Fruit fly (Drosophila melanogaster): ENCODE results near the gene Hpd.

The Hpd gene

DNA sequence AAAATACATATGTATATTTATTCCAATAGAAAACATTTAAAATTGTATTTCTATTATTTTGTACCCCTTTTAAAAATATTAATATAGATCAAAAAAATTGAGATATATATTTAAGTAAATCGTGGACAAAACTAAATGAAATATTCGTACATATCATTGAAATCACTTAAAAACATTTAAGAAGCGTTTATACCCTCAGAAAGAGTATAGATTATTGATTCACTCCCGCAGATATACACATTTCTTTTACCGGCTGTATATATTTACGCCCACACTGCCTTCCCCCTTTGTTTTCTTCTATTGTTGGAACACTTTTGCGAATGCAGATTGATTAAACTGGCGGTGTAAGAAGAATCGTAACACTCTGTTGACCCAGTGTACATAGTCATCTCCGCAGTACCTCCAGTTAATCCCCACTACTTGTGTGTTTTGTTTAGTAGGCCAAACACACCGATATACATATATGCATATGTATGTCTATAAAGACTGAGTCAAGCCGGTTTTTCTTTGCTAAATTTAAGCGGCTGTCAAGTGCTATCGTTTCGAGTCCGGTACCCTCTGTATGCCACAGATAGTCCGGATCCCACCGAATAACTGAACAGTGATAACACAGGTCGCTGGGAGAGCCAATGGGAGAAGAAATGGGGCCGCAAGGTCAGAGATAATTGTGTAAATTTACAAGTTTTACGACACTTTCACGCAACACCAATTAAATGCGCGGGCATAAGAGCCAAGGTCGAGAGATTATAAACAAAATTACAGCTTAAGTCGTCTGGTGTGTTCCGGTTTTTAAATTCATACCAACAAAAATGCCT lies 32.0 kb upstream of the Hpd start:
- no peak for TF ChIP-seq CG8301 (tag; optimal IDR thresholded peaks at IDR 0.05)
- TF ChIP-seq CG15710 (tag; optimal IDR thresholded peaks at IDR 0.05) = peak; percentile 51
- TF ChIP-seq CG10348 (GFP tag; IDR thresholded peaks at IDR 0.05) = no peak
- TF ChIP-seq Pif1B (GFP tag; optimal IDR thresholded peaks at IDR 0.05) = peak; percentile 40
- TF ChIP-seq CG4496 (GFP tag; IDR thresholded peaks at IDR 0.05) = peak; percentile 41; the same call in 2 of the 3 replicates
- TF ChIP-seq CG17806 (tag; optimal IDR thresholded peaks at IDR 0.05) = peak; percentile 26
- TF ChIP-seq EcR (GFP tag; optimal IDR thresholded peaks at IDR 0.05) = peak; percentile 69
- TF ChIP-seq gl (tag; optimal IDR thresholded peaks at IDR 0.05) = peak; percentile 9
- TF ChIP-seq CG8159 (tag; optimal IDR thresholded peaks at IDR 0.05) = peak; percentile 61
- no peak for TF ChIP-seq CG34367 (tag; optimal IDR thresholded peaks at IDR 0.05)
- peak; percentile 49 for TF ChIP-seq D1 (tag; optimal IDR thresholded peaks at IDR 0.05)
- TF ChIP-seq CG9948 (tag; optimal IDR thresholded peaks at IDR 0.05) = peak; percentile 37
- peak; percentile 9 for TF ChIP-seq CG14655 (GFP tag; optimal IDR thresholded peaks at IDR 0.05)
- TF ChIP-seq Ets98B (GFP tag; IDR thresholded peaks at IDR 0.05) = no peak
- peak; percentile 31 for TF ChIP-seq Pif1A (GFP tag; optimal IDR thresholded peaks at IDR 0.05)
- TF ChIP-seq rn (GFP tag; IDR thresholded peaks at IDR 0.05) = no peak
- TF ChIP-seq CG12605 (GFP tag; IDR thresholded peaks at IDR 0.05) = 0 out of 2 replicates have a peak, but pooled peaks have one; percentile 11
- no peak for TF ChIP-seq Snoo (tag; optimal IDR thresholded peaks at IDR 0.05)

DNA sequence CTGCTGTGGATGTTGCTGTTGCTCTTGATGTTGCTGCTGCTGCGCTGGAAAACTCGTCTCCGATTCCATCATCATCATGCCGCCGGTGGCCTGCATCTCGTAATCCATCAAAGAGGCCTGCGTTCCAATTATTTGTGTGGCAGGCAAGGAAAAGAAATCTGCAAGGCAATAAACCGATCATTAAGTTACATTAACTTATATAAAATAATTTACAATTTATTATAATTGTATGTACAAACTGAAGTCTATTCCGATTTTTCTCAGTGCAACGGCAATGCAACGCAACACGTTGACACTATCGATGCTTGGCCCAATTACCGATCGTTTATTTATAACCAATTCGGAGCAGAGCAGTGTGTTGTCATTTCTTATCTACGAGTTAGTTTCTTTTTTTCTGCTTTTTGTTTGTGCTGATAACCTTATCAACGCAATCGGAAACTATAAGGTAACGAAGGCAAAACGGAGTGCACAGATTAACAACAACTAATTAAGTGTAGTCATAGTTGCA lies 31.4 kb upstream of the Hpd start:
- no peak for TF ChIP-seq CG15710 (tag; optimal IDR thresholded peaks at IDR 0.05)
- no peak for TF ChIP-seq Pif1A (GFP tag; optimal IDR thresholded peaks at IDR 0.05)
- TF ChIP-seq CG8159 (tag; optimal IDR thresholded peaks at IDR 0.05) = no peak
- TF ChIP-seq Ets98B (GFP tag; IDR thresholded peaks at IDR 0.05) = peak; percentile 82
- TF ChIP-seq CG12605 (GFP tag; IDR thresholded peaks at IDR 0.05) = peak; percentile 73
- peak; percentile 47 for TF ChIP-seq CG8301 (tag; optimal IDR thresholded peaks at IDR 0.05)
- peak; percentile 80 for TF ChIP-seq fd96Ca (GFP tag; IDR thresholded peaks at IDR 0.05)
- no peak for TF ChIP-seq CG13204 (GFP tag; optimal IDR thresholded peaks at IDR 0.05)
- TF ChIP-seq CG34367 (tag; optimal IDR thresholded peaks at IDR 0.05) = peak; percentile 11
- peak; percentile 9 for TF ChIP-seq Snoo (tag; optimal IDR thresholded peaks at IDR 0.05)
- TF ChIP-seq gl (tag; optimal IDR thresholded peaks at IDR 0.05) = no peak
- 0 out of 2 replicates have a peak, but pooled peaks have one; percentile 24 for TF ChIP-seq rn (GFP tag; IDR thresholded peaks at IDR 0.05)
- peak; percentile 84 for TF ChIP-seq CG4496 (GFP tag; IDR thresholded peaks at IDR 0.05)
- no peak for TF ChIP-seq D1 (tag; optimal IDR thresholded peaks at IDR 0.05)
- TF ChIP-seq CG14655 (GFP tag; optimal IDR thresholded peaks at IDR 0.05) = peak; percentile 47
- TF ChIP-seq Pif1B (GFP tag; optimal IDR thresholded peaks at IDR 0.05) = no peak
- TF ChIP-seq CG32121 (GFP tag; IDR thresholded peaks at IDR 0.05) = peak; percentile 55; the same call in 1 of the 2 replicates

DNA sequence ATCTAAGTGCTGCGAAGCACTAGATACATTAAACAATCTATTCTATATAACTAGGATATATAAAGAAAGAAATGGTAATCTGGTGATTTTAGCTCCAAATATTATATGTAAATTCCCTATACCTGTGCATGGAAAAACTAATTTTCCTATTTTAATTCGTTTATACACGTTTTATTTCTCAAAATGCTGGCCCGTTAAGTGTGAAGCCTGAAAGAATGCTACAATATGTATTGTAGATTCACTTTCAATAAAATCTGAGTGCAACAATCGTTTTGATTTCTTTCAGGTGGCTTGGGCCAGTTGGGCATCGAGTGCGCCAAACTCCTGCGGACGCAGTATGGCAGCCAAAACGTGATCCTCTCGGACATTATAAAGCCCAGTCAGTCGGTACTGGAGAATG lies 27.8 kb upstream of the Hpd start:
- TF ChIP-seq Pif1B (GFP tag; optimal IDR thresholded peaks at IDR 0.05) (no peak), CG4496 (GFP tag; IDR thresholded peaks at IDR 0.05) (no peak), D1 (tag; optimal IDR thresholded peaks at IDR 0.05) (no peak), CG13204 (GFP tag; optimal IDR thresholded peaks at IDR 0.05) (no peak), fd96Ca (GFP tag; IDR thresholded peaks at IDR 0.05) (no peak), CG14655 (GFP tag; optimal IDR thresholded peaks at IDR 0.05) (no peak), CG17806 (tag; optimal IDR thresholded peaks at IDR 0.05) (no peak), CG9948 (tag; optimal IDR thresholded peaks at IDR 0.05) (no peak), EcR (GFP tag; optimal IDR thresholded peaks at IDR 0.05) (no peak), CG32121 (GFP tag; IDR thresholded peaks at IDR 0.05) (no peak), CG8301 (tag; optimal IDR thresholded peaks at IDR 0.05) (no peak), CG8159 (tag; optimal IDR thresholded peaks at IDR 0.05) (no peak), CG12605 (GFP tag; IDR thresholded peaks at IDR 0.05) (no peak)

DNA sequence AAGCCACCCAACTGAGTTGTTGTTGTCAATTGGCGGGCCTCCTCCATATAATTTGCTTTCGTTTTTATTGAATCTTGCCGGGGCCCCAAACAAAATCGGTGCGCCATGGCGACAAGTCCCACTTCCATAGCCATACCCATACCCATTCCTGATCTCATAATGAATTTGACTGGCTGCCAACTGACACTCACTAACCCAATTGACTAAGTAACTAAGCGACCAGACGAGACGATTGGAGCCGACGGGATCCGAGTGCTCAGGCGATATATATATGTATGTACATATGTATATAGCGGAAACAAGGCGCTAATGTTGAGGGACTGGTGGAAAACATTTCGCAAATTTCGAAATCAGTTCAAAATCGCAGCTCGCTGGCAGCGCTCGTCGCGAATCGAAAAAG lies 26.9 kb upstream of the Hpd start, which contains the start of gene Tdh:
Gene Tdh, plus strand, starts transcription at position 346 of the 400 bp plus-strand sequence.
- TF ChIP-seq CG9948 (tag; optimal IDR thresholded peaks at IDR 0.05) (no peak), CG8301 (tag; optimal IDR thresholded peaks at IDR 0.05) (no peak), CG12605 (GFP tag; IDR thresholded peaks at IDR 0.05) (no peak), rn (GFP tag; IDR thresholded peaks at IDR 0.05) (no peak), EcR (GFP tag; optimal IDR thresholded peaks at IDR 0.05) (no peak), fd96Ca (GFP tag; IDR thresholded peaks at IDR 0.05) (no peak), Snoo (tag; optimal IDR thresholded peaks at IDR 0.05) (no peak), CG32121 (GFP tag; IDR thresholded peaks at IDR 0.05) (no peak), D1 (tag; optimal IDR thresholded peaks at IDR 0.05) (no peak), CG14655 (GFP tag; optimal IDR thresholded peaks at IDR 0.05) (no peak), Pif1A (GFP tag; optimal IDR thresholded peaks at IDR 0.05) (no peak), Pif1B (GFP tag; optimal IDR thresholded peaks at IDR 0.05) (no peak), gl (tag; optimal IDR thresholded peaks at IDR 0.05) (no peak), CG10348 (GFP tag; IDR thresholded peaks at IDR 0.05) (no peak), CG34367 (tag; optimal IDR thresholded peaks at IDR 0.05) (no peak), CG8159 (tag; optimal IDR thresholded peaks at IDR 0.05) (no peak), CG15710 (tag; optimal IDR thresholded peaks at IDR 0.05) (no peak), CG17806 (tag; optimal IDR thresholded peaks at IDR 0.05) (no peak)

DNA sequence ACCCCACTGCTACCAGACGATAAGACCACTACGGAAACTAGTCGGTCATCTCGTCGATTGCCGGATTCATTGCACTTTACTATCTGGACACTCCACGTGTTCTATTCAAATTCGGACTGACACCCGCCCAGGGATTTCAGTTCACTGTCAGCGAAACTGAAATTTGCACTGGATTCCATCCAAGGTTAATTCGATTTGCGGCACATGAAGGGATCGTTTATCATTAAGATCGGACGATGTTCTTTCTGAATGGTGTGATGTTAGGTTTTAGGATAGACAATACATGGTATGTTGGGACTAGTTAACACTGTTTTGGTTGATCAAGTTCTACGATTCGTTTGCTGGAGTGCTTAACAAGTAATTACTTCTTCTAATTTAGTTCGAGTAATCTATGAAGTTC lies 26.3 kb upstream of the Hpd start, which contains the start of gene CG42764:
Gene CG42764, minus strand, starts transcription at position 101 of the 400 bp plus-strand sequence.
- TF ChIP-seq gl (tag; optimal IDR thresholded peaks at IDR 0.05) (no peak), D1 (tag; optimal IDR thresholded peaks at IDR 0.05) (no peak), CG15710 (tag; optimal IDR thresholded peaks at IDR 0.05) (no peak), CG10348 (GFP tag; IDR thresholded peaks at IDR 0.05) (no peak), EcR (GFP tag; optimal IDR thresholded peaks at IDR 0.05) (no peak), CG34367 (tag; optimal IDR thresholded peaks at IDR 0.05) (no peak), CG12605 (GFP tag; IDR thresholded peaks at IDR 0.05) (no peak), CG8159 (tag; optimal IDR thresholded peaks at IDR 0.05) (no peak), CG9948 (tag; optimal IDR thresholded peaks at IDR 0.05) (no peak), rn (GFP tag; IDR thresholded peaks at IDR 0.05) (no peak), CG13204 (GFP tag; optimal IDR thresholded peaks at IDR 0.05) (no peak), CG4496 (GFP tag; IDR thresholded peaks at IDR 0.05) (no peak), Pif1B (GFP tag; optimal IDR thresholded peaks at IDR 0.05) (no peak), fd96Ca (GFP tag; IDR thresholded peaks at IDR 0.05) (no peak), CG32121 (GFP tag; IDR thresholded peaks at IDR 0.05) (no peak), Snoo (tag; optimal IDR thresholded peaks at IDR 0.05) (no peak)
